Worm (Caenorhabditis elegans): Measurements from ENCODE around the gene npp-15.

ce11 chrIII:7896925-7897324, 31.9 kb upstream of the npp-15 start, which contains the start of gene ZK688.10:
- no peak for TF ChIP-seq nhr-76 (tag; optimal IDR thresholded peaks at IDR 0.05)
- no peak for TF ChIP-seq ama-1 (optimal IDR thresholded peaks at IDR 0.05)
- no peak for TF ChIP-seq elt-3 (tag; optimal IDR thresholded peaks at IDR 0.05)
- TF ChIP-seq fos-1 (tag; optimal IDR thresholded peaks at IDR 0.05) = no peak
- TF ChIP-seq nhr-11 (tag; optimal IDR thresholded peaks at IDR 0.05) = no peak
- no peak for TF ChIP-seq hmg-11 (tag; optimal IDR thresholded peaks at IDR 0.05)
- no peak for TF ChIP-seq unc-39 (tag; optimal IDR thresholded peaks at IDR 0.05)
- TF ChIP-seq pqm-1 (tag; optimal IDR thresholded peaks at IDR 0.05) = no peak
- TF ChIP-seq fkh-10 (GFP tag; optimal IDR thresholded peaks at IDR 0.05) = no peak
- no peak for TF ChIP-seq ceh-82 (tag; optimal IDR thresholded peaks at IDR 0.05)
- TF ChIP-seq pha-4 (tag; optimal IDR thresholded peaks at IDR 0.05) = no peak
- no peak for TF ChIP-seq lsy-12 (tag; optimal IDR thresholded peaks at IDR 0.05)
- TF ChIP-seq nhr-43 (tag; optimal IDR thresholded peaks at IDR 0.05; ENCODE audit: poor library complexity, severe bottlenecking) = no peak
